Fruit fly (Drosophila melanogaster) whole organism, adult: ENCODE measurements around the gene RpS30.

Experiments used
- CG5204 ChIP-seq: fragments of 200-800 bp; sonication (Bioruptor generic); optimal IDR thresholded peaks from 2 replicates; lab custom pipeline; 2016; ENCODE audit warnings: missing biosample characterization, missing genetic modification characterization
- kay ChIP-seq: fragments of 200-800 bp; sonication (Bioruptor generic); peaks from one replicate; lab custom pipeline; 2016; ENCODE audit warnings: missing biosample characterization, missing genetic modification characterization, borderline replicate concordance

DNA sequence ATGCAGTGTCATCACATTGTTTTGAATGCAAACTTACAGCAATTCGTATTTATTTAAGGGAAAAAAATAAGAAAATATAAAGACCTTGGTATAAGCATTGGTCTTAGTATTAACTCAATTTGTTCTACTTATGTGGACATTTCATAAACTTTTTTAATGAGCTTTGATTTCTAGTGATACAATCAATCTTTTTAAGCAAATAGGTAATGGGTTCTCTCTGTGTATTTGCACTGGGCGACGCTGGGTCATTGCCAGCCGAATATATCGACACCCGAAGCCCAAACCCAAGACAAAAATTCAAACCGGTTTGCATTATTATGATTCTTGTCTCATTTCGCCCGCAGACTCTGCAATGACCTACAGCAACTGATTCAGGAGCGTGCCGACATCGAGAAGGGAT lies 14.8 kb upstream of the RpS30 start:
- TF ChIP-seq kay (GFP tag; lab: Kevin White, UChicago) (no peak), CG5204 (GFP tag; lab: Kevin White, UChicago) (no peak)
